Fruit fly (Drosophila melanogaster) whole organism, embryonic: ENCODE data around the gene CG31680.

ENCODE experiments used
- CG11398 ChIP-seq: fragments of 200-800 bp; sonication (Bioruptor generic); optimal IDR thresholded peaks from 2 replicates; lab custom pipeline; 2016; ENCODE audit warnings: missing biosample characterization, missing genetic modification characterization
- MBD-R2 ChIP-seq: fragments of 200-800 bp; sonication (Bioruptor generic); IDR thresholded peaks from 2 replicates; pipeline ENCODE4 v1.3.6; 2022; ENCODE audit warnings: missing biosample characterization, missing genetic modification characterization
- YL-1 ChIP-seq: fragments of 200-800 bp; sonication (Bioruptor generic); optimal IDR thresholded peaks from 3 replicates; lab custom pipeline; 2017; ENCODE audit warnings: missing biosample characterization, mild to moderate bottlenecking, missing genetic modification characterization
- bsh ChIP-seq, 2 experiments: fragments of 200-800 bp; sonication (Bioruptor generic); optimal IDR thresholded peaks; 2 replicates each; lab custom pipeline; 2017 to 2018; ENCODE audit warnings: mild to moderate bottlenecking in 2 of 2, missing biosample characterization in 2 of 2, missing genetic modification characterization in 2 of 2, moderate library complexity in 1 of 2
- dimm ChIP-seq: fragments of 200-800 bp; sonication (Bioruptor generic); IDR thresholded peaks from 2 replicates; pipeline ENCODE4 v1.3.6; 2022; ENCODE audit warnings: missing biosample characterization, missing genetic modification characterization
- lola ChIP-seq, 3 experiments: fragments of >200 bp in 2 of 3; fragments of 200-800 bp in 1 of 3; sonication (Bioruptor generic) in 1 of 3; optimal IDR thresholded peaks; 2 replicates each; lab custom pipeline; 2017 to 2019; ENCODE audit warnings: missing biosample characterization in 3 of 3, missing genetic modification characterization in 3 of 3, mild to moderate bottlenecking in 1 of 3, moderate library complexity in 1 of 3
- so ChIP-seq: fragments of 200-800 bp; sonication (Bioruptor generic); IDR thresholded peaks from 3 replicates; pipeline ENCODE4 v1.3.6; 2022; ENCODE audit warnings: missing biosample characterization, missing genetic modification characterization
- trh ChIP-seq: fragments of 200-800 bp; sonication (Bioruptor generic); optimal IDR thresholded peaks from 2 replicates; lab custom pipeline; 2016; ENCODE audit warnings: missing biosample characterization, missing genetic modification characterization
- zen2 ChIP-seq: fragments of 200-800 bp; sonication (Bioruptor generic); IDR thresholded peaks from 3 replicates; pipeline ENCODE4 v1.3.6; 2022; ENCODE audit warnings: missing biosample characterization, missing genetic modification characterization; ENCODE audit not compliant: partially characterized antibody

dm6 chr2L:20614222-20614621 is 25.7 kb upstream of the CG31680 start, which contains the start of gene CG15475:
- TF ChIP-seq lola (GFP tag; optimal IDR thresholded peaks at IDR 0.05; lab: Kevin White, UChicago), result no peak
- TF ChIP-seq YL-1 (GFP tag; lab: Kevin White, UChicago), result no peak
- TF ChIP-seq CG11398 (GFP tag; lab: Kevin White, UChicago), result no peak
- no peak for TF ChIP-seq zen2 (GFP tag; lab: Robert Waterston, UW)
- TF ChIP-seq so (GFP tag; lab: Robert Waterston, UW), result no peak
- no peak for TF ChIP-seq bsh (GFP tag; optimal IDR thresholded peaks at IDR 0.05; lab: Kevin White, UChicago)
- no peak for TF ChIP-seq trh (GFP tag; lab: Kevin White, UChicago)
- no peak for TF ChIP-seq MBD-R2 (GFP tag; lab: Robert Waterston, UW)
- no peak for TF ChIP-seq dimm
